Fruit fly (Drosophila melanogaster) whole organism, embryonic: ENCODE results near the gene Ocrl.

Source experiments
- CG10321 ChIP-seq: fragments of 200-800 bp; sonication (Bioruptor generic); IDR thresholded peaks from 2 replicates; pipeline ENCODE4 v1.3.6; 2022; ENCODE audit warnings: missing biosample characterization, missing genetic modification characterization
- CG12219 ChIP-seq: fragments of 200-800 bp; sonication (Bioruptor generic); optimal IDR thresholded peaks from 3 replicates; lab custom pipeline; 2018; ENCODE audit warnings: missing biosample characterization, mild to moderate bottlenecking, missing genetic modification characterization
- CG12744 ChIP-seq: fragments of 200-800 bp; sonication (Bioruptor generic); optimal IDR thresholded peaks from 2 replicates; lab custom pipeline; 2016; ENCODE audit warnings: missing biosample characterization, missing genetic modification characterization
- CG18011 ChIP-seq: fragments of 200-800 bp; sonication (Bioruptor generic); optimal IDR thresholded peaks from 2 replicates; lab custom pipeline; 2017; ENCODE audit warnings: missing biosample characterization, missing genetic modification characterization, mild to moderate bottlenecking, moderate library complexity, missing genotype
- CG31388 ChIP-seq: fragments of 200-800 bp; sonication (Bioruptor generic); optimal IDR thresholded peaks from 2 replicates; lab custom pipeline; 2016; ENCODE audit warnings: missing biosample characterization, missing genetic modification characterization
- CG3163 ChIP-seq: fragments of 200-800 bp; sonication (Bioruptor generic); optimal IDR thresholded peaks from 3 replicates; lab custom pipeline; 2016; ENCODE audit warnings: missing biosample characterization, missing genetic modification characterization
- CG32532 ChIP-seq: fragments of 200-800 bp; sonication (Bioruptor generic); IDR thresholded peaks from 2 replicates; pipeline ENCODE4 v1.3.6; 2022; ENCODE audit warnings: missing biosample characterization, missing genetic modification characterization
- CG3995 ChIP-seq: fragments of 200-800 bp; sonication (Bioruptor generic); optimal IDR thresholded peaks from 3 replicates; lab custom pipeline; 2016; ENCODE audit warnings: missing biosample characterization, missing genetic modification characterization
- CG4820 ChIP-seq: fragments of 200-800 bp; sonication (Bioruptor generic); optimal IDR thresholded peaks from 3 replicates; lab custom pipeline; 2016; ENCODE audit warnings: missing biosample characterization, missing genetic modification characterization
- CG4854 ChIP-seq: fragments of 200-800 bp; sonication (Bioruptor generic); optimal IDR thresholded peaks from 2 replicates; lab custom pipeline; 2016; ENCODE audit warnings: missing biosample characterization, missing genetic modification characterization, inconsistent platforms
- CG7556 ChIP-seq: fragments of 200-800 bp; sonication (Bioruptor generic); optimal IDR thresholded peaks from 2 replicates; lab custom pipeline; 2017; ENCODE audit warnings: missing biosample characterization, mild to moderate bottlenecking, missing genetic modification characterization
- CG8924 ChIP-seq: fragments of 200-800 bp; optimal IDR thresholded peaks from 3 replicates; lab custom pipeline; 2019; ENCODE audit warnings: missing biosample characterization, mild to moderate bottlenecking, missing genetic modification characterization, moderate library complexity
- CG9876 ChIP-seq: fragments of 200-800 bp; sonication (Bioruptor generic); optimal IDR thresholded peaks from 2 replicates; lab custom pipeline; 2016; ENCODE audit warnings: missing biosample characterization, missing genetic modification characterization
- Deaf1 ChIP-seq: fragments of 200-800 bp; optimal IDR thresholded peaks from 3 replicates; lab custom pipeline; 2019; ENCODE audit warnings: missing biosample characterization, mild to moderate bottlenecking, missing genetic modification characterization, moderate library complexity
- ERR ChIP-seq: fragments of 200-800 bp; sonication (Bioruptor generic); optimal IDR thresholded peaks from 2 replicates; lab custom pipeline; 2016; ENCODE audit warnings: missing biosample characterization, missing genetic modification characterization
- Fer2 ChIP-seq: fragments of 200-800 bp; sonication (Bioruptor generic); optimal IDR thresholded peaks from 2 replicates; lab custom pipeline; 2018; ENCODE audit warnings: missing biosample characterization, mild to moderate bottlenecking, missing genetic modification characterization, moderate library complexity
- GATAe ChIP-seq: fragments of 200-800 bp; sonication (Bioruptor generic); conservative IDR thresholded peaks from 2 replicates; pipeline ENCODE4 v1.3.6; 2022; ENCODE audit warnings: missing biosample characterization, missing genetic modification characterization
- H15 ChIP-seq: fragments of 200-800 bp; sonication (Bioruptor generic); IDR thresholded peaks from 3 replicates; pipeline ENCODE4 v1.3.6; 2022; ENCODE audit warnings: missing biosample characterization, missing genetic modification characterization
- H2.0 ChIP-seq: fragments of 200-800 bp; sonication (Bioruptor generic); IDR thresholded peaks from 2 replicates; pipeline ENCODE4 v1.3.6; 2022; ENCODE audit warnings: missing biosample characterization, missing genetic modification characterization
- HLH3B ChIP-seq: fragments of 200-800 bp; sonication (Bioruptor generic); IDR thresholded peaks from 2 replicates; pipeline ENCODE4 v1.3.6; 2022; ENCODE audit warnings: missing biosample characterization, missing genetic modification characterization
- Hr3 ChIP-seq: fragments of 200-800 bp; sonication (Bioruptor generic); optimal IDR thresholded peaks from 3 replicates; lab custom pipeline; 2016; ENCODE audit warnings: missing biosample characterization, missing genetic modification characterization
- Hr39 ChIP-seq: fragments of >200 bp; optimal IDR thresholded peaks from 2 replicates; lab custom pipeline; 2017
- Lpt ChIP-seq: fragments of >200 bp; optimal IDR thresholded peaks from 2 replicates; lab custom pipeline; 2018; ENCODE audit warnings: missing biosample characterization, missing genetic modification characterization
- Optix ChIP-seq: fragments of 200-800 bp; sonication (Bioruptor generic); IDR thresholded peaks from 3 replicates; pipeline ENCODE4 v1.3.6; 2022; ENCODE audit warnings: missing biosample characterization, missing genetic modification characterization
- Sin3A ChIP-seq: fragments of >200 bp; optimal IDR thresholded peaks from 2 replicates; lab custom pipeline; 2018
- Sry-β ChIP-seq: fragments of 200-800 bp; sonication (Bioruptor generic); optimal IDR thresholded peaks from 2 replicates; lab custom pipeline; 2018; ENCODE audit warnings: missing biosample characterization, mild to moderate bottlenecking, missing genetic modification characterization, moderate library complexity
- aop ChIP-seq: fragments of 200-800 bp; sonication (Bioruptor generic); IDR thresholded peaks from 2 replicates; pipeline ENCODE4 v1.3.6; 2022; ENCODE audit warnings: missing biosample characterization, missing genetic modification characterization
- ap ChIP-seq: fragments of 200-800 bp; sonication (Bioruptor generic); IDR thresholded peaks from 2 replicates; pipeline ENCODE4 v1.3.6; 2022; ENCODE audit warnings: missing biosample characterization, missing genetic modification characterization
- bbx ChIP-seq: fragments of 200-800 bp; sonication (Bioruptor generic); IDR thresholded peaks from 2 replicates; pipeline ENCODE4 v1.3.6; 2022; ENCODE audit warnings: missing biosample characterization, missing genetic modification characterization; ENCODE audit not compliant: partially characterized antibody
- dan ChIP-seq: fragments of 200-800 bp; sonication (Bioruptor generic); IDR thresholded peaks from 2 replicates; pipeline ENCODE4 v1.3.6; 2022; ENCODE audit warnings: missing biosample characterization, missing genetic modification characterization
- dmrt99B ChIP-seq: fragments of 200-800 bp; sonication (Bioruptor generic); optimal IDR thresholded peaks from 2 replicates; lab custom pipeline; 2018; ENCODE audit warnings: missing biosample characterization, mild to moderate bottlenecking, missing genetic modification characterization, moderate library complexity
- gsb ChIP-seq: fragments of 200-800 bp; sonication (Bioruptor generic); IDR thresholded peaks from 2 replicates; pipeline ENCODE4 v1.3.6; 2022; ENCODE audit warnings: missing biosample characterization, missing genetic modification characterization
- gsb-n ChIP-seq: fragments of 200-800 bp; sonication (Bioruptor generic); optimal IDR thresholded peaks from 3 replicates; lab custom pipeline; 2018; ENCODE audit warnings: missing biosample characterization, mild to moderate bottlenecking, missing genetic modification characterization
- gt ChIP-seq: fragments of 200-800 bp; sonication (Bioruptor generic); IDR thresholded peaks from 2 replicates; pipeline ENCODE4 v1.3.6; 2022; ENCODE audit warnings: missing biosample characterization, missing genetic modification characterization
- her ChIP-seq: fragments of 200-800 bp; sonication (Bioruptor generic); optimal IDR thresholded peaks from 2 replicates; lab custom pipeline; 2016; ENCODE audit warnings: missing biosample characterization, missing genetic modification characterization
- insv ChIP-seq, 2 experiments: fragments of 200-800 bp; sonication (Bioruptor generic); optimal IDR thresholded peaks; 3 replicates each; lab custom pipeline; 2016 to 2018; ENCODE audit warnings: missing biosample characterization in 2 of 2, missing genetic modification characterization in 2 of 2
- jigr1 ChIP-seq: fragments of 200-800 bp; sonication (Bioruptor generic); IDR thresholded peaks from 3 replicates; pipeline ENCODE4 v1.3.6; 2022; ENCODE audit warnings: missing biosample characterization, missing genetic modification characterization
- lmd ChIP-seq: fragments of 200-800 bp; sonication (Bioruptor generic); IDR thresholded peaks from 2 replicates; pipeline ENCODE4 v1.3.6; 2022; ENCODE audit warnings: missing biosample characterization, missing genetic modification characterization
- onecut ChIP-seq: fragments of 200-800 bp; sonication (Bioruptor generic); IDR thresholded peaks from 2 replicates; pipeline ENCODE4 v1.3.6; 2022; ENCODE audit warnings: missing biosample characterization, missing genetic modification characterization
- p53 ChIP-seq: fragments of 200-800 bp; sonication (Bioruptor generic); optimal IDR thresholded peaks from 2 replicates; lab custom pipeline; 2016; ENCODE audit warnings: missing biosample characterization, missing genetic modification characterization
- pb ChIP-seq: fragments of 200-800 bp; sonication (Bioruptor generic); optimal IDR thresholded peaks from 3 replicates; lab custom pipeline; 2016; ENCODE audit warnings: missing biosample characterization, missing genetic modification characterization
- prd ChIP-seq, 3 experiments: fragments of >200 bp in 2 of 3; fragments of 200-800 bp in 1 of 3; sonication (Bioruptor generic) in 1 of 3; optimal IDR thresholded peaks in 2 of 3; IDR thresholded peaks in 1 of 3; 2 replicates in 2 of 3; 3 replicates in 1 of 3; pipeline versions ENCODE4 v1.3.6 to Lab custom; 2017 to 2022; ENCODE audit warnings: missing biosample characterization in 1 of 3, missing genetic modification characterization in 1 of 3
- psq ChIP-seq: fragments of 200-800 bp; sonication (Bioruptor generic); optimal IDR thresholded peaks from 2 replicates; lab custom pipeline; 2017; ENCODE audit warnings: missing biosample characterization, missing genetic modification characterization
- pzg ChIP-seq: fragments of 200-800 bp; sonication (Bioruptor generic); optimal IDR thresholded peaks from 3 replicates; lab custom pipeline; 2018; ENCODE audit warnings: missing biosample characterization, mild to moderate bottlenecking, missing genetic modification characterization, moderate library complexity
- rib ChIP-seq: fragments of 200-800 bp; sonication (Bioruptor generic); IDR thresholded peaks from 2 replicates; pipeline ENCODE4 v1.3.6; 2022; ENCODE audit warnings: missing biosample characterization, missing genetic modification characterization
- tap ChIP-seq: fragments of 200-800 bp; optimal IDR thresholded peaks from 3 replicates; lab custom pipeline; 2019; ENCODE audit warnings: missing biosample characterization, mild to moderate bottlenecking, missing genetic modification characterization, moderate library complexity
- tll ChIP-seq, 2 experiments: fragments of 200-800 bp in 1 of 2; fragments of >200 bp in 1 of 2; sonication (Bioruptor generic) in 1 of 2; optimal IDR thresholded peaks; 2 replicates each; lab custom pipeline; 2017 to 2019; ENCODE audit warnings: missing biosample characterization in 2 of 2, missing genetic modification characterization in 2 of 2, mild to moderate bottlenecking in 1 of 2, moderate library complexity in 1 of 2
- trem ChIP-seq: fragments of 200-800 bp; optimal IDR thresholded peaks from 3 replicates; lab custom pipeline; 2019; ENCODE audit warnings: missing biosample characterization, mild to moderate bottlenecking, missing genetic modification characterization, moderate library complexity
- yki ChIP-seq: fragments of >200 bp; optimal IDR thresholded peaks from 3 replicates; lab custom pipeline; 2018
- z ChIP-seq: fragments of 200-800 bp; sonication (Bioruptor generic); IDR thresholded peaks from 3 replicates; pipeline ENCODE4 v1.3.6; 2022; ENCODE audit warnings: missing biosample characterization, missing genetic modification characterization
- zfh1 ChIP-seq: fragments of 200-800 bp; sonication (Bioruptor generic); IDR thresholded peaks from 3 replicates; pipeline ENCODE4 v1.3.6; 2022; ENCODE audit warnings: missing biosample characterization, missing genetic modification characterization

The Ocrl gene

DNA sequence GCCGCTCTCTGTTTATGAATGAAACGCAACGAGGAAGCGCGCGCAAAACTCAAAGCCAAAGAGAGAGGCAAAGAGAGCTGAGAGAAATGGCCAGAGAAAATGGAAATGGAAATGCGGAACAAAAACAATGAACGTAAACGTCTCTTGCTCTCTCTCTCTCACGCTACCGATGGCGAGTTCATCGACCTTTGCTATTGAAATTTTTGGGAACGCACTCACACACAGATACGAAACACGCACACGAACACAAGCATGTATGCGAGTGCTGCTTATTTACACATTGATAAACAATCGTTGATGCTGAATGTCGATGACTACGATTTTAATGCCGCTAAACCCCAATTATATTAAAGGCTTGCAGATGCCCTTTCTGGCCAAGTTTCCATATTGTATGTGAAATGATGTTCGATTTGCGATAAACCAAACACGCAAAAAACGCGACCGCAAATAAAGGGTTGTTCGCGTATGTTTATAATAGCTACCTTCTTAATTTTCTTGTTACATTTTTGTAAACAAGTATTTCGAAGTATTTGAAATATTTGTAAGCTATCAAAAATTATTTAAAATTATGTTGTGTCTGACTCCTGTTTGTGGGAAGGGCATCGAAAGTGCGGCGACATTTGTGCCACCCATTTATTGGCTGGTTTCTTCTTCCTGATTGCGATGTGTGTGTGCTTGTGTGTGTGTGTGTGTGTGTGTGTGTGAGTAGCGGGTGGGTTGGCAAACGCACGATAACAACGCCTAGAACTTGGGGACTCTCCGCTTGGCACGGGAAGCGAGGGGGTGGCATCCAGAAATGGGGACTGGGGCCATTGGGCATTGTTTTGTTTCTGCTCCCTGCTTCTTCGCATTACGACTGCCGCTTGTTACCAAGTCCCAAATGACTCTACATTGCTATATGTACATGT is 20.8 kb downstream of the Ocrl start (continued):
- TF ChIP-seq GATAe, result no peak
- TF ChIP-seq CG3163 (GFP tag; lab: Kevin White, UChicago), result peak; percentile 93
- TF ChIP-seq CG31388 (GFP tag; lab: Kevin White, UChicago), result no peak
- no peak for TF ChIP-seq Sin3A (lab: Kevin White, UChicago)
- TF ChIP-seq Sry-β, result peak; percentile 45
- peak; percentile 33 for TF ChIP-seq tap
- TF ChIP-seq CG12219 (GFP tag; lab: Kevin White, UChicago), result peak; percentile 63
- no peak for TF ChIP-seq Fer2 (tag; lab: Kevin White, UChicago)
- peak; percentile 43 for TF ChIP-seq CG12744 (GFP tag; lab: Kevin White, UChicago)
- TF ChIP-seq onecut (GFP tag; lab: Robert Waterston, UW), result peak; percentile 15
- no peak for TF ChIP-seq p53
- TF ChIP-seq Lpt (GFP tag; lab: Kevin White, UChicago), result no peak
- TF ChIP-seq gsb-n (tag; lab: Kevin White, UChicago), result peak; percentile 77
- peak; percentile 32 for TF ChIP-seq trem
- peak; percentile 82 for TF ChIP-seq CG8924 (tag; lab: Kevin White, UChicago)
- no peak for TF ChIP-seq ERR (GFP tag; lab: Kevin White, UChicago)
- TF ChIP-seq pb (GFP tag; lab: Kevin White, UChicago), result peak; percentile 76
- peak; percentile 46; the same call in 1 of the 3 replicates for TF ChIP-seq zfh1 (GFP tag; lab: Robert Waterston, UW)
- no peak for TF ChIP-seq aop (GFP tag; lab: Robert Waterston, UW)
- peak; percentile 7; the same call in 1 of the 2 replicates for TF ChIP-seq H2.0 (GFP tag; lab: Robert Waterston, UW)
- TF ChIP-seq bbx (GFP tag; lab: Robert Waterston, UW), result no peak
- no peak for TF ChIP-seq rib (GFP tag; lab: Robert Waterston, UW)
- no peak for TF ChIP-seq her (GFP tag; lab: Kevin White, UChicago)
- no peak for TF ChIP-seq ap (GFP tag; lab: Robert Waterston, UW)
- TF ChIP-seq CG3995 (GFP tag; lab: Kevin White, UChicago), result peak; percentile 21
- TF ChIP-seq CG4820 (GFP tag; lab: Kevin White, UChicago), result peak; percentile 57
- TF ChIP-seq prd (optimal IDR thresholded peaks at IDR 0.05; lab: Kevin White, UChicago), result no peak
- TF ChIP-seq prd (GFP tag; IDR thresholded peaks at IDR 0.05; lab: Robert Waterston, UW), result peak; percentile 67; the same call in 2 of the 3 replicates
- no peak for TF ChIP-seq insv (GFP tag; optimal IDR thresholded peaks at IDR 0.05; lab: Kevin White, UChicago)
- TF ChIP-seq HLH3B (GFP tag; lab: Robert Waterston, UW), result peak; percentile 41
- no peak for TF ChIP-seq psq
- peak; percentile 52 for TF ChIP-seq CG4854 (GFP tag; lab: Kevin White, UChicago)
- TF ChIP-seq gsb (GFP tag; lab: Robert Waterston, UW), result no peak
- TF ChIP-seq CG9876 (GFP tag; lab: Kevin White, UChicago), result no peak
- TF ChIP-seq pzg (GFP tag; lab: Kevin White, UChicago), result no peak
- TF ChIP-seq Deaf1 (tag; lab: Kevin White, UChicago), result peak; percentile 44
- peak; percentile 59; the same call in 1 of the 3 replicates for TF ChIP-seq Optix (GFP tag; lab: Robert Waterston, UW)
- TF ChIP-seq dmrt99B (tag; lab: Kevin White, UChicago), result peak; percentile 83
- peak; percentile 89 for TF ChIP-seq CG7556 (GFP tag; lab: Kevin White, UChicago)
- TF ChIP-seq Hr39 (lab: Kevin White, UChicago), result no peak
- no peak for TF ChIP-seq z (GFP tag; lab: Robert Waterston, UW)
- TF ChIP-seq lmd (GFP tag; lab: Robert Waterston, UW), result peak; percentile 68
- peak; percentile 48 for TF ChIP-seq Hr3 (GFP tag; lab: Kevin White, UChicago)
- no peak for TF ChIP-seq CG10321 (GFP tag; lab: Robert Waterston, UW)
- no peak for TF ChIP-seq jigr1 (GFP tag; lab: Robert Waterston, UW)
- TF ChIP-seq H15 (GFP tag; lab: Robert Waterston, UW), result no peak
- TF ChIP-seq tll (GFP tag; optimal IDR thresholded peaks at IDR 0.05; lab: Kevin White, UChicago), result no peak
- 0 out of 2 replicates have a peak, but pooled peaks have one; percentile 8 for TF ChIP-seq gt (GFP tag; lab: Robert Waterston, UW)
- TF ChIP-seq yki, result peak; percentile 63
- peak; percentile 51 for TF ChIP-seq CG18011 (GFP tag; lab: Kevin White, UChicago)
- TF ChIP-seq CG32532, result no peak
- TF ChIP-seq dan (GFP tag; lab: Robert Waterston, UW), result no peak
